Fruit fly (Drosophila melanogaster) whole organism, embryonic: Measurements from ENCODE around the gene Rbm13.
A peak's percentile ranks its signal among the peaks of the same experiment; 100 is the strongest.

Experiments
- Bdp1 ChIP-seq: fragments of 200-800 bp; sonication (Bioruptor generic); optimal IDR thresholded peaks from 3 replicates; lab custom pipeline; 2016; ENCODE audit warnings: missing biosample characterization, missing genetic modification characterization
- Bgb ChIP-seq: fragments of 200-800 bp; sonication (Bioruptor generic); IDR thresholded peaks from 2 replicates; pipeline ENCODE4 v1.3.6; 2022; ENCODE audit warnings: missing biosample characterization, missing genetic modification characterization; ENCODE audit not compliant: partially characterized antibody
- CG10147 ChIP-seq: fragments of 200-800 bp; sonication (Bioruptor generic); optimal IDR thresholded peaks from 2 replicates; lab custom pipeline; 2019; ENCODE audit warnings: missing biosample characterization, mild to moderate bottlenecking, missing genetic modification characterization, moderate library complexity
- CG11398 ChIP-seq: fragments of 200-800 bp; sonication (Bioruptor generic); optimal IDR thresholded peaks from 2 replicates; lab custom pipeline; 2016; ENCODE audit warnings: missing biosample characterization, missing genetic modification characterization
- CG12155 ChIP-seq: fragments of 200-800 bp; sonication (Bioruptor generic); optimal IDR thresholded peaks from 3 replicates; lab custom pipeline; 2016; ENCODE audit warnings: missing biosample characterization, missing genetic modification characterization
- CG12391 ChIP-seq: fragments of 200-800 bp; sonication (Bioruptor generic); optimal IDR thresholded peaks from 3 replicates; lab custom pipeline; 2018; ENCODE audit warnings: missing biosample characterization, mild to moderate bottlenecking, missing genetic modification characterization, moderate library complexity
- CG13624 ChIP-seq: fragments of 200-800 bp; sonication (Bioruptor generic); optimal IDR thresholded peaks from 2 replicates; lab custom pipeline; 2016; ENCODE audit warnings: missing biosample characterization, missing genetic modification characterization
- CG15011 ChIP-seq: fragments of 200-800 bp; sonication (Bioruptor generic); optimal IDR thresholded peaks from 3 replicates; lab custom pipeline; 2018; ENCODE audit warnings: missing biosample characterization, mild to moderate bottlenecking, missing genetic modification characterization
- CG15073 ChIP-seq: fragments of 200-800 bp; sonication (Bioruptor generic); optimal IDR thresholded peaks from 2 replicates; lab custom pipeline; 2016; ENCODE audit warnings: missing biosample characterization, missing genetic modification characterization
- CG1792 ChIP-seq: fragments of 200-800 bp; sonication (Bioruptor generic); optimal IDR thresholded peaks from 2 replicates; lab custom pipeline; 2016; ENCODE audit warnings: missing biosample characterization, missing genetic modification characterization
- CG2129 ChIP-seq: fragments of 200-800 bp; sonication (Bioruptor generic); IDR thresholded peaks from 2 replicates; pipeline ENCODE4 v1.3.6; 2022; ENCODE audit warnings: missing biosample characterization, missing genetic modification characterization; ENCODE audit not compliant: partially characterized antibody
- CG2199 ChIP-seq: fragments of 200-800 bp; sonication (Bioruptor generic); IDR thresholded peaks from 3 replicates; pipeline ENCODE4 v1.3.6; 2022; ENCODE audit warnings: missing biosample characterization, missing genetic modification characterization
- CG2875 ChIP-seq: fragments of 200-800 bp; sonication (Bioruptor generic); optimal IDR thresholded peaks from 2 replicates; lab custom pipeline; 2017; ENCODE audit warnings: missing biosample characterization, mild to moderate bottlenecking, missing genetic modification characterization, missing genetic modification reagents
- CG34224 ChIP-seq: fragments of 200-800 bp; sonication (Bioruptor generic); IDR thresholded peaks from 3 replicates; pipeline ENCODE4 v1.3.6; 2022; ENCODE audit warnings: missing biosample characterization, missing genetic modification characterization; ENCODE audit not compliant: partially characterized antibody
- CG3995 ChIP-seq: fragments of 200-800 bp; sonication (Bioruptor generic); optimal IDR thresholded peaks from 3 replicates; lab custom pipeline; 2016; ENCODE audit warnings: missing biosample characterization, missing genetic modification characterization
- CG4328 ChIP-seq: fragments of 200-800 bp; sonication (Bioruptor generic); optimal IDR thresholded peaks from 3 replicates; lab custom pipeline; 2017; ENCODE audit warnings: missing biosample characterization, missing genetic modification reagents, missing genetic modification characterization
- CG7372 ChIP-seq: fragments of 200-800 bp; sonication (Bioruptor generic); IDR thresholded peaks from 2 replicates; pipeline ENCODE4 v1.3.6; 2022; ENCODE audit warnings: missing biosample characterization, missing genetic modification characterization
- CG8290 ChIP-seq, 3 experiments: fragments of 200-800 bp; sonication (Bioruptor generic); optimal IDR thresholded peaks; 2 replicates each; lab custom pipeline; 2016 to 2019; ENCODE audit warnings: missing biosample characterization in 3 of 3, missing genetic modification characterization in 3 of 3, mild to moderate bottlenecking in 2 of 3, moderate library complexity in 1 of 3
- Dip3 ChIP-seq: fragments of 200-800 bp; sonication (Bioruptor generic); optimal IDR thresholded peaks from 3 replicates; lab custom pipeline; 2016; ENCODE audit warnings: missing biosample characterization, missing genetic modification characterization
- Dll ChIP-seq: fragments of 200-800 bp; sonication (Bioruptor generic); IDR thresholded peaks from 4 replicates; pipeline ENCODE4 v1.3.6; 2022; ENCODE audit warnings: missing biosample characterization, missing genetic modification characterization; ENCODE audit not compliant: partially characterized antibody
- Ets65A ChIP-seq: fragments of 200-800 bp; sonication (Bioruptor generic); peaks from one replicate; lab custom pipeline; 2016; ENCODE audit warnings: missing biosample characterization, missing genetic modification characterization
- H15 ChIP-seq: fragments of 200-800 bp; sonication (Bioruptor generic); IDR thresholded peaks from 3 replicates; pipeline ENCODE4 v1.3.6; 2022; ENCODE audit warnings: missing biosample characterization, missing genetic modification characterization
- HLH4C ChIP-seq: fragments of 200-800 bp; sonication (Bioruptor generic); IDR thresholded peaks from 3 replicates; pipeline ENCODE4 v1.3.6; 2022; ENCODE audit warnings: missing biosample characterization, missing genetic modification characterization; ENCODE audit not compliant: partially characterized antibody
- MBD-R2 ChIP-seq: fragments of 200-800 bp; sonication (Bioruptor generic); IDR thresholded peaks from 2 replicates; pipeline ENCODE4 v1.3.6; 2022; ENCODE audit warnings: missing biosample characterization, missing genetic modification characterization
- MTF-1 ChIP-seq: fragments of 200-800 bp; sonication (Bioruptor generic); optimal IDR thresholded peaks from 2 replicates; lab custom pipeline; 2018; ENCODE audit warnings: missing biosample characterization, mild to moderate bottlenecking, missing genetic modification characterization, borderline replicate concordance
- Mrtf ChIP-seq: fragments of 200-800 bp; sonication (Bioruptor generic); IDR thresholded peaks from 3 replicates; pipeline ENCODE4 v1.3.6; 2022; ENCODE audit warnings: missing biosample characterization, missing genetic modification characterization
- Nf-YA ChIP-seq: fragments of 200-800 bp; sonication (Bioruptor generic); IDR thresholded peaks from 2 replicates; pipeline ENCODE4 v1.3.6; 2022; ENCODE audit warnings: missing biosample characterization, missing genetic modification characterization
- Opbp ChIP-seq: fragments of 200-800 bp; sonication (Bioruptor generic); IDR thresholded peaks from 3 replicates; pipeline ENCODE4 v1.3.6; 2022; ENCODE audit warnings: missing biosample characterization, missing genetic modification characterization; ENCODE audit not compliant: partially characterized antibody
- Rx ChIP-seq: fragments of 200-800 bp; sonication (Bioruptor generic); IDR thresholded peaks from 2 replicates; pipeline ENCODE4 v1.3.6; 2022; ENCODE audit warnings: missing biosample characterization, missing genetic modification characterization
- az2 ChIP-seq: fragments of 200-800 bp; sonication (Bioruptor generic); optimal IDR thresholded peaks from 3 replicates; lab custom pipeline; 2016; ENCODE audit warnings: missing biosample characterization, missing genetic modification characterization
- chm ChIP-seq: fragments of 200-800 bp; sonication (Bioruptor generic); IDR thresholded peaks from 2 replicates; pipeline ENCODE4 v1.3.6; 2022; ENCODE audit warnings: missing biosample characterization, missing genetic modification characterization
- crc ChIP-seq: fragments of 200-800 bp; sonication (Bioruptor generic); optimal IDR thresholded peaks from 2 replicates; lab custom pipeline; 2016; ENCODE audit warnings: missing biosample characterization, missing genetic modification characterization
- crp ChIP-seq, 2 experiments: fragments of 200-800 bp; sonication (Bioruptor generic); optimal IDR thresholded peaks; 2 replicates in 1 of 2; 3 replicates in 1 of 2; lab custom pipeline; 2017; ENCODE audit warnings: missing biosample characterization in 2 of 2, missing genetic modification characterization in 2 of 2, mild to moderate bottlenecking in 1 of 2, moderate library complexity in 1 of 2
- esg ChIP-seq: fragments of 200-800 bp; sonication (Bioruptor generic); conservative IDR thresholded peaks from 2 replicates; pipeline ENCODE4 v1.3.6; 2022; ENCODE audit warnings: missing biosample characterization, missing genetic modification characterization
- gce ChIP-seq: fragments of 200-800 bp; sonication (Bioruptor generic); IDR thresholded peaks from 3 replicates; pipeline ENCODE4 v1.3.6; 2022; ENCODE audit warnings: missing biosample characterization, missing genetic modification characterization
- grn ChIP-seq: fragments of 200-800 bp; sonication (Bioruptor generic); optimal IDR thresholded peaks from 3 replicates; lab custom pipeline; 2017; ENCODE audit warnings: missing biosample characterization, missing genetic modification characterization
- h ChIP-seq: fragments of >200 bp; optimal IDR thresholded peaks from 2 replicates; lab custom pipeline; 2017
- hkb ChIP-seq, 2 experiments: fragments of 200-800 bp in 1 of 2; fragments of >200 bp in 1 of 2; sonication (Bioruptor generic) in 1 of 2; IDR thresholded peaks in 1 of 2; optimal IDR thresholded peaks in 1 of 2; 2 replicates each; pipeline versions ENCODE4 v1.3.6 to Lab custom; 2017 to 2022; ENCODE audit warnings: missing biosample characterization in 1 of 2, missing genetic modification characterization in 1 of 2
- klu ChIP-seq: fragments of 200-800 bp; sonication (Bioruptor generic); IDR thresholded peaks from 2 replicates; pipeline ENCODE4 v1.3.6; 2022; ENCODE audit warnings: missing biosample characterization, missing genetic modification characterization
- lilli ChIP-seq: fragments of 200-800 bp; sonication (Bioruptor generic); optimal IDR thresholded peaks from 3 replicates; lab custom pipeline; 2016; ENCODE audit warnings: missing biosample characterization, missing genetic modification characterization
- nerfin-1 ChIP-seq: fragments of 200-800 bp; sonication (Bioruptor generic); optimal IDR thresholded peaks from 3 replicates; lab custom pipeline; 2019; ENCODE audit warnings: missing biosample characterization, mild to moderate bottlenecking, missing genetic modification characterization, moderate library complexity
- org-1 ChIP-seq: fragments of 200-800 bp; sonication (Bioruptor generic); optimal IDR thresholded peaks from 2 replicates; lab custom pipeline; 2017; ENCODE audit warnings: missing biosample characterization, missing genetic modification characterization
- sens ChIP-seq: fragments of 200-800 bp; sonication (Bioruptor generic); peaks from one replicate; lab custom pipeline; 2016; ENCODE audit warnings: missing biosample characterization, missing genetic modification characterization
- sens-2 ChIP-seq: fragments of 200-800 bp; sonication (Bioruptor generic); IDR thresholded peaks from 2 replicates; pipeline ENCODE4 v1.3.6; 2022; ENCODE audit warnings: missing biosample characterization, missing genetic modification characterization
- tap ChIP-seq: fragments of 200-800 bp; optimal IDR thresholded peaks from 3 replicates; lab custom pipeline; 2019; ENCODE audit warnings: missing biosample characterization, mild to moderate bottlenecking, missing genetic modification characterization, moderate library complexity
- tgo ChIP-seq: fragments of 200-800 bp; sonication (Bioruptor generic); IDR thresholded peaks from 3 replicates; pipeline ENCODE4 v1.3.6; 2022; ENCODE audit warnings: missing biosample characterization, missing genetic modification characterization
- tna ChIP-seq: fragments of 200-800 bp; sonication (Bioruptor generic); IDR thresholded peaks from 2 replicates; pipeline ENCODE4 v1.3.6; 2022; ENCODE audit warnings: missing biosample characterization, missing genetic modification characterization; ENCODE audit not compliant: partially characterized antibody
- vfl ChIP-seq: fragments of 200-800 bp; sonication (Bioruptor generic); optimal IDR thresholded peaks from 2 replicates; lab custom pipeline; 2016; ENCODE audit warnings: missing biosample characterization, missing genetic modification characterization
- wek ChIP-seq: fragments of 200-800 bp; sonication (Bioruptor generic); optimal IDR thresholded peaks from 3 replicates; lab custom pipeline; 2018; ENCODE audit warnings: missing biosample characterization, mild to moderate bottlenecking, missing genetic modification characterization, moderate library complexity

Gene Rbm13

dm6 chrX:8878967-8879554 is 22.4 kb upstream of the Rbm13 start (continued):
- TF ChIP-seq Dip3 (GFP tag; lab: Kevin White, UChicago): no peak
- TF ChIP-seq Opbp: no peak
- no peak for TF ChIP-seq grn
- no peak for TF ChIP-seq hkb (optimal IDR thresholded peaks at IDR 0.05; lab: Kevin White, UChicago)
- peak; percentile 95 for TF ChIP-seq hkb (GFP tag; IDR thresholded peaks at IDR 0.05; lab: Robert Waterston, UW)
- TF ChIP-seq crc (GFP tag; lab: Kevin White, UChicago): no peak
- TF ChIP-seq vfl (GFP tag; lab: Kevin White, UChicago): no peak
- peak; percentile 83 for TF ChIP-seq tgo (GFP tag; lab: Robert Waterston, UW)
- peak; percentile 81; the same call in 1 of the 3 replicates for TF ChIP-seq CG2199 (GFP tag; lab: Robert Waterston, UW)
- TF ChIP-seq HLH4C: no peak
- no peak for TF ChIP-seq CG2129 (GFP tag; lab: Robert Waterston, UW)
- peak; percentile 0 for TF ChIP-seq CG13624
- peak; percentile 58 for TF ChIP-seq CG15011
- TF ChIP-seq org-1: peak; percentile 69
- peak; percentile 80; the same call in 1 of the 2 replicates for TF ChIP-seq chm
- TF ChIP-seq gce (GFP tag; lab: Robert Waterston, UW): peak; percentile 87; the same call in 2 of the 3 replicates
- TF ChIP-seq CG34224 (GFP tag; lab: Robert Waterston, UW): no peak
- no peak for TF ChIP-seq tna
- TF ChIP-seq CG12391 (tag; lab: Kevin White, UChicago): peak; percentile 87
- TF ChIP-seq Dll (GFP tag; lab: Robert Waterston, UW): no peak
- peak; percentile 76; the same call in 1 of the 3 replicates for TF ChIP-seq Mrtf
- peak; percentile 63 for TF ChIP-seq nerfin-1 (tag; lab: Kevin White, UChicago)
- peak; percentile 72 for TF ChIP-seq Nf-YA (GFP tag; lab: Robert Waterston, UW)
- peak; percentile 79 for TF ChIP-seq CG7372 (GFP tag; lab: Robert Waterston, UW)
- no peak for TF ChIP-seq h (lab: Kevin White, UChicago)
- peak; percentile 85 for TF ChIP-seq tap (tag; lab: Kevin White, UChicago)
- TF ChIP-seq CG4328: peak; percentile 27
- TF ChIP-seq Bgb (GFP tag; lab: Robert Waterston, UW): no peak
- TF ChIP-seq CG8290 (GFP tag; optimal IDR thresholded peaks at IDR 0.05; lab: Kevin White, UChicago): peak; percentile 58
- peak in 1 of 2 experiments; percentile 57 for TF ChIP-seq CG8290 (tag; optimal IDR thresholded peaks at IDR 0.05; lab: Kevin White, UChicago)
- peak; percentile 76 for TF ChIP-seq CG10147 (GFP tag; lab: Kevin White, UChicago)
- TF ChIP-seq crp (GFP tag; optimal IDR thresholded peaks at IDR 0.05; lab: Kevin White, UChicago): peak in 1 of 2 experiments; percentile 9
- TF ChIP-seq CG11398 (GFP tag; lab: Kevin White, UChicago): no peak
- peak; percentile 60 for TF ChIP-seq lilli (GFP tag; lab: Kevin White, UChicago)
- peak; percentile 82 for TF ChIP-seq sens
- TF ChIP-seq CG2875 (GFP tag; lab: Kevin White, UChicago): peak; percentile 64
- no peak for TF ChIP-seq Bdp1
- TF ChIP-seq Rx (GFP tag; lab: Robert Waterston, UW): peak; percentile 74
- no peak for TF ChIP-seq CG1792 (GFP tag; lab: Kevin White, UChicago)
- TF ChIP-seq CG12155 (GFP tag; lab: Kevin White, UChicago): peak; percentile 62
- no peak for TF ChIP-seq CG15073 (GFP tag; lab: Kevin White, UChicago)
- TF ChIP-seq MTF-1 (GFP tag; lab: Kevin White, UChicago): peak; percentile 59
- TF ChIP-seq sens-2: 0 out of 2 replicates have a peak, but pooled peaks have one; percentile 67
- TF ChIP-seq MBD-R2 (GFP tag; lab: Robert Waterston, UW): peak; percentile 59
- peak; percentile 63 for TF ChIP-seq klu (GFP tag; lab: Robert Waterston, UW)
- no peak for TF ChIP-seq Ets65A (GFP tag; lab: Kevin White, UChicago)
- TF ChIP-seq esg (GFP tag; lab: Robert Waterston, UW): peak; percentile 87
- TF ChIP-seq az2: peak; percentile 72
- peak; percentile 82 for TF ChIP-seq H15
- no peak for TF ChIP-seq CG3995 (GFP tag; lab: Kevin White, UChicago)
- no peak for TF ChIP-seq wek
